Worm (Caenorhabditis elegans) whole organism, late embryonic: ENCODE measurements around the gene fbxb-19.

Source experiments
- ceh-34 ChIP-seq: sonication (generic microtip); optimal IDR thresholded peaks from 2 replicates; lab custom pipeline; 2016; ENCODE audit warnings: mild to moderate bottlenecking, missing genetic modification characterization, missing compliant biosample characterization
- fkh-10 ChIP-seq: fragments of 150-350 bp; optimal IDR thresholded peaks from 2 replicates; lab custom pipeline; 2014; ENCODE audit warnings: missing biosample characterization, missing genetic modification reagents, missing genetic modification characterization
- nhr-11 ChIP-seq: fragments of 150-350 bp; optimal IDR thresholded peaks from 2 replicates; lab custom pipeline; 2014; ENCODE audit warnings: missing biosample characterization, missing genetic modification characterization
- ref-2 ChIP-seq: sonication (generic microtip); optimal IDR thresholded peaks from 2 replicates; lab custom pipeline; 2016; ENCODE audit warnings: missing genetic modification characterization, missing compliant biosample characterization
- unc-3 ChIP-seq, 2 experiments: fragments of 200-800 bp in 1 of 2; sonication (Bioruptor generic) in 1 of 2; sonication (generic microtip) in 1 of 2; conservative IDR thresholded peaks in 1 of 2; optimal IDR thresholded peaks in 1 of 2; 2 replicates each; pipeline versions ENCODE4 v1.3.6 to Lab custom; 2016 to 2022; ENCODE audit warnings: missing compliant biosample characterization in 2 of 2, missing genetic modification characterization in 2 of 2, missing genetic modification reagents in 1 of 2

DNA sequence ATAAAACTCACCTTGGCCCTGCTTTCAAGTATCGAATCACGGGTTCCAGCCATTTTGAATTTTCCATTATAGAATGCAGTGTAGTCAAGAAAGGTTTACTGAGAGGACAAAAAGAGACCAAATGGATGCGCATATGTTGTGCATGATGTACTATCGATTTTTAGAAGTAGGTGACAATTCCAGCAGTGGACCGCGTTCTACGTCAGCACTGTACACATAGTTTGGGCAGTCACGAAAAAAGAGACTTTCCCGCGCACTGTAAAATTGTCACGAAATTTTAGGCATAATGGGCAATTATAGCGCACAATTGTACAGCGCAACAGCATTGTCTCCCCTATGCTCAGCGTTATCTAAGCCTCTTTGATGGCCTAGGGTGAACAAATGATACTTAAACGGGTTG, 2.0 kb upstream of the fbxb-19 start, which contains the start of gene fbxc-22:
- TF ChIP-seq unc-3 (GFP tag; conservative IDR thresholded peaks at IDR 0.05; lab: Robert Waterston, UW) = no peak
- no peak for TF ChIP-seq unc-3 (tag; optimal IDR thresholded peaks at IDR 0.05; lab: Kevin White, UChicago)
- TF ChIP-seq ceh-34 = no peak
- TF ChIP-seq nhr-11 (tag; lab: Kevin White, UChicago) = no peak
- TF ChIP-seq ref-2 (tag; lab: Kevin White, UChicago) = no peak
- TF ChIP-seq fkh-10 (GFP tag; lab: Kevin White, UChicago) = no peak
